Worm (Caenorhabditis elegans): ENCODE results near the gene Y47D7A.7.

The Y47D7A.7 gene

DNA sequence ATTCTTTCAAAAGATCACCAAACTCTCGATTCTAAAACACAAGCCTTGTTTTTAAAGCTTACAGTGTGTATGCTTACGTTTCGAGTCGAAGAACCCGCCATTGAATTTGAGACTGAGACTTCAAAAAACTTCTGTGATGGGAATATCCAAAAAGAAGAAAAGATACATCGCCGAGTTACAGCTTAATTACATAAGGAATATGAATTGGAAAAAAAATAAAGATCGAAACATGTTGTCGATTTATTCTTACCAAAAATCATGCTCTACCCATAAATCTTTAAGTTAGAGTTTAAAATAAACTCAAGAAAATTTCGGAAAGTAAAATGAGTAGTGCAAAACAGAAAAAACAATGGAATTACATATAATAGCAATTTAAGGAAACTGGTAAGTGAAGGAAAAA lies 33.5 kb downstream of the Y47D7A.7 start, which contains the start of gene F13A2.10:
TSS of gene F13A2.10 (minus strand) at position 101 of the 400 bp plus-strand sequence.
- no peak for TF ChIP-seq cebp-1 (GFP tag; IDR thresholded peaks at IDR 0.05)
- no peak for TF ChIP-seq cebp-1 (tag; optimal IDR thresholded peaks at IDR 0.05)
- no peak for TF ChIP-seq ztf-26 (tag; optimal IDR thresholded peaks at IDR 0.05)
- no peak for TF ChIP-seq sptf-2 (GFP tag; optimal IDR thresholded peaks at IDR 0.05)
- no peak for TF ChIP-seq nhr-120 (GFP tag; IDR thresholded peaks at IDR 0.05)
- TF ChIP-seq nhr-80 (tag; optimal IDR thresholded peaks at IDR 0.05) = no peak
- TF ChIP-seq unc-62 (GFP tag; optimal IDR thresholded peaks at IDR 0.05) = no peak
- TF ChIP-seq hlh-26 (GFP tag; conservative IDR thresholded peaks at IDR 0.05) = no peak
- no peak for TF ChIP-seq F23B12.7 (tag; optimal IDR thresholded peaks at IDR 0.05; ENCODE audit: insufficient read depth)
- TF ChIP-seq hlh-12 (tag; optimal IDR thresholded peaks at IDR 0.05) = no peak
- TF ChIP-seq ceh-27 (GFP tag; optimal IDR thresholded peaks at IDR 0.05) = no peak
- no peak for TF ChIP-seq pbrm-1 (GFP tag; IDR thresholded peaks at IDR 0.05)
- TF ChIP-seq madf-3 (GFP tag; IDR thresholded peaks at IDR 0.05) = no peak
- no peak for TF ChIP-seq ztf-28 (GFP tag; IDR thresholded peaks at IDR 0.05)

DNA sequence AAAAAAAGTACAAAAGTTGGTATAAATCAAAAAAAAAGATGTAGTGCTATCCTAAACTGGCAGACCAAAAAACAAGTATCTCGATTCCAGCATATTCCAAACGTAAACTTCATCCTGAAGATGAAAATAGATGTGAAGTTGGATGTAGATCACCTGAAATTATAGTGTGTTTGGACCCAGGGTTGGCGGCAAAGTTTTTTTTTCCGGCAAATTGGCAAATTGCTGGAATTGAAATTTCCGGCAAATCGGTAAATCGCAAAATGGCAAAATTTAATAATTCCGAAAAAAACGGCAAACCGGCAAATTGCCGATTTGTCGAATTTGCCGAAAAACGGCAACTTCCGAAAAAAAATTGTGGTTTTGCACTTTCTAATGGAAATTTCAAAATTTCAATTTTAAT lies 35.2 kb downstream of the Y47D7A.7 start, which contains the start of gene F13A2.2:
TSS of gene F13A2.2 (minus strand) at position 101 of the 400 bp plus-strand sequence.
- TF ChIP-seq aptf-3 (GFP tag; IDR thresholded peaks at IDR 0.05) = no peak
- no peak for TF ChIP-seq ceh-91 (GFP tag; IDR thresholded peaks at IDR 0.05)
- TF ChIP-seq nhr-179 (tag; optimal IDR thresholded peaks at IDR 0.05) = no peak
- no peak for TF ChIP-seq snpc-3.4 (tag; optimal IDR thresholded peaks at IDR 0.05)
- TF ChIP-seq F49E8.2 (tag; optimal IDR thresholded peaks at IDR 0.05; ENCODE audit: insufficient read depth) = no peak
- TF ChIP-seq mel-28 (tag; optimal IDR thresholded peaks at IDR 0.05; ENCODE audit: borderline replicate concordance) = no peak

DNA sequence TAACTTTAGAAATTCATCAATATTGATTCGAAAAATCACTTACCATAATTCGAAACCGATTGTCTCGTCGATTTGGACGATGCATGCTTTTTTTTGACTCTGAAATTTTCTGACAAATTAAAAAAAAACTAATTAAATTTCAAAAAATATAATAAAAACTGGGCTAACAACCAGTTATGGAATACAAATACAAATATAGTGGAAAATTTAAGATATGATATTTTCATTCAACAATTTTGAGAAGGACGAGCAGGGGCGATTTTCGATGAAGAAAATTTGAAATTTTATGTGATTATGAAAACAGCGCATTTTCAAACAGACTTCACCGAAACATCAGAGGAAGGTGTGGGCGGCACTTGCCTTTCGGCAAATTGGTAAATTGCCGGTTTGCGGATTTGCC lies 37.4 kb downstream of the Y47D7A.7 start, which contains the start of gene F13A2.1:
TSS of gene F13A2.1 (minus strand) at position 101 of the 400 bp plus-strand sequence.
- TF ChIP-seq zfh-2 (GFP tag; conservative IDR thresholded peaks at IDR 0.05) (no peak), ccch-3 (GFP tag; optimal IDR thresholded peaks at IDR 0.05) (no peak), B0019.2 (GFP tag; conservative IDR thresholded peaks at IDR 0.05) (no peak), F37B4.10 (GFP tag; IDR thresholded peaks at IDR 0.05) (no peak)

DNA sequence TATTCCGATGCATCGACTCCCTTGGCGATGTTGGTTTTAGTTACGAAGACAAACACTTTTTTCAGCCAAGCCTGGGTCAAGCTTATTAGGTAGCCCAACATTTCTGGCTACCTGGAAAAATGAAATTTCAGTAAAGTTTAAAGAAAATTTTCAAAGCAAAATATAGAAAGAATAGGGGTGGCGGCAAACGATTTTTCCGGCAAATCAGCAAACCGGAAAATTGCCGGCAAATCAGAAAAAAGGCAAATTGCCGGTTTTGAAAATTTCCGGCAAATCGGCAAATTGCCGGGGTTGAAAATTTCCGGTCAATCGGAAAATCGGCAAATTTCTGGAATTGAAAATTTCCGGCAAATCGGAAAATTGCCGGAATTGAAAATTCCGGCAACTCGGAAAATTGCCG lies 42.0 kb downstream of the Y47D7A.7 start, which contains the start of gene F32D1.8:
TSS of gene F32D1.8 (minus strand) at position 101 of the 400 bp plus-strand sequence.
- TF ChIP-seq unc-130 (GFP tag; optimal IDR thresholded peaks at IDR 0.05) (no peak), lsl-1 (GFP tag; optimal IDR thresholded peaks at IDR 0.05) (no peak), tlf-1 (GFP tag; optimal IDR thresholded peaks at IDR 0.05) (no peak), snpc-3.4 (tag; optimal IDR thresholded peaks at IDR 0.05) (no peak), rcor-1 (GFP tag; IDR thresholded peaks at IDR 0.05) (no peak), hmg-1.2 (GFP tag; IDR thresholded peaks at IDR 0.05) (no peak), nhr-80 (tag; optimal IDR thresholded peaks at IDR 0.05) (no peak), akir-1 (GFP tag; optimal IDR thresholded peaks at IDR 0.05) (no peak), lag-1 (GFP tag; IDR thresholded peaks at IDR 0.05) (no peak), sptf-2 (GFP tag; optimal IDR thresholded peaks at IDR 0.05) (no peak)

DNA sequence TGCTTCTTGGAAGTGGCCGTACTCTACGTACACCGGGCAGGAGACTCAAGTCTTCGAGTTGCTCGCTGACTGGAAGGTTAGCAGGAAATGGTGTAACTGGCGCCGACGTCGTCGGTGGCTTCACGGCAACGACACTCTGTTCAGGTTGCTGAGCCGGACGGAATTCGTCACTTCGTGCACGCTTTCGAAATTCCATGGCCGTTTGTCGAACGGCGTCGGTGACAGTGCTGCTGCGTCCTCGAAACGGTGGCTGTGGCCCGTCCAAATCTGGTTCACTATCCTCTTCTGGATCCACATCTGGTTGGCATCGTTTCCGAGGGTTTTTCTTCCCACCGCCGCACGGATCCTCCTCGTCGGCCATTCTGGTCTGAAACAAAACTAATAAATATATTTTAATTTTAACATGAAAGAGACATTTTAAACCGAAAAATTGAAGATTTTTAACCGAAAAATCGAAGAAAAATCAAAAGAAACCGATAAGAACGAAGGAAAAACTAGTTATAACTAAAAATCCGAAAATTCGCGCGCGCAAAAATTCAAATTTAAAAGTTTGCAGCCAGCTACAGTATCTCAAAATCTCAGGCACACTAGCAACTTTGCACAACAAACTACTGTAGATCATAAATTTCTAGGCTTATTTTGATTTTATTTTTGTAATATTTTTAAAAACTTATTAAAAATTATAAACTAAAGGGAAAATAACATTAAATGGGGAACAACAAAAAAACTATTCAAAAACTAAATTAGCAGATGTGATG lies 43.7 kb downstream of the Y47D7A.7 start, which contains the start of gene F32D1.7:
TSS of gene F32D1.7 (minus strand) at position 367 of the 758 bp plus-strand sequence.
- TF ChIP-seq pbrm-1 (GFP tag; IDR thresholded peaks at IDR 0.05) = no peak
- TF ChIP-seq ZK185.1 (tag; optimal IDR thresholded peaks at IDR 0.05; ENCODE audit: poor library complexity, severe bottlenecking) = no peak
- TF ChIP-seq tlf-1 (GFP tag; optimal IDR thresholded peaks at IDR 0.05) = no peak
- TF ChIP-seq dpff-1 (tag; optimal IDR thresholded peaks at IDR 0.05) = no peak
- peak; percentile 36 for TF ChIP-seq snpc-1.3 (tag; optimal IDR thresholded peaks at IDR 0.05; ENCODE audit: insufficient read depth)
- peak; percentile 66 for TF ChIP-seq rcor-1 (GFP tag; IDR thresholded peaks at IDR 0.05)
- no peak for TF ChIP-seq hlh-26 (GFP tag; conservative IDR thresholded peaks at IDR 0.05)
- no peak for TF ChIP-seq egrh-3 (GFP tag; IDR thresholded peaks at IDR 0.05)
- no peak for TF ChIP-seq nhr-179 (tag; optimal IDR thresholded peaks at IDR 0.05)
- TF ChIP-seq ztf-25 (GFP tag; IDR thresholded peaks at IDR 0.05) = no peak
- peak; percentile 59; the same call in 1 of the 2 replicates for TF ChIP-seq hsf-1 (GFP tag; IDR thresholded peaks at IDR 0.05)
- TF ChIP-seq tbp1 (GFP tag; optimal IDR thresholded peaks at IDR 0.05) = no peak
- TF ChIP-seq F57C9.4 (tag; optimal IDR thresholded peaks at IDR 0.05) = no peak
- TF ChIP-seq zim-3 (tag; optimal IDR thresholded peaks at IDR 0.05) = no peak
- TF ChIP-seq dpl-1 (GFP tag; optimal IDR thresholded peaks at IDR 0.05) = peak; percentile 90
